Fruit fly (Drosophila melanogaster): ENCODE results near the gene CG4880.

dm6 chrX:16902435-16902834, 15.8 kb downstream of the CG4880 start:
- TF ChIP-seq Hr39 (GFP tag; optimal IDR thresholded peaks at IDR 0.05) (no peak), CG10669 (GFP tag; optimal IDR thresholded peaks at IDR 0.05) (no peak), Sox102F (GFP tag; optimal IDR thresholded peaks at IDR 0.05) (no peak), CG9139 (GFP tag; optimal IDR thresholded peaks at IDR 0.05) (no peak), CG32006 (GFP tag; optimal IDR thresholded peaks at IDR 0.05) (no peak), CG4318 (GFP tag; optimal IDR thresholded peaks at IDR 0.05) (no peak), Ets96B (tag; optimal IDR thresholded peaks at IDR 0.05) (no peak), dsx (GFP tag; optimal IDR thresholded peaks at IDR 0.05; ENCODE audit: poor library complexity, severe bottlenecking) (no peak), Gug (GFP tag; IDR thresholded peaks at IDR 0.05) (no peak), CG10631 (GFP tag; optimal IDR thresholded peaks at IDR 0.05) (no peak), CG6276 (GFP tag; optimal IDR thresholded peaks at IDR 0.05) (no peak)

Data from whole organism, prepupa.